Fruit fly (Drosophila melanogaster) whole organism, adult: ENCODE results near the gene CkIalpha.

ENCODE experiments used
- CG11617 ChIP-seq: fragments of 200-800 bp; sonication (Bioruptor generic); optimal IDR thresholded peaks from 2 replicates; lab custom pipeline; 2017; ENCODE audit warnings: mild to moderate bottlenecking, missing biosample characterization, missing genetic modification reagents, missing genetic modification characterization
- CG12768 ChIP-seq: fragments of 200-800 bp; sonication (Bioruptor generic); optimal IDR thresholded peaks from 2 replicates; lab custom pipeline; 2017; ENCODE audit warnings: missing biosample characterization, missing genetic modification characterization, mild to moderate bottlenecking, moderate library complexity, missing genetic modification reagents
- CG14711 ChIP-seq: fragments of 200-800 bp; sonication (Bioruptor generic); optimal IDR thresholded peaks from 2 replicates; lab custom pipeline; 2018; ENCODE audit warnings: missing biosample characterization, mild to moderate bottlenecking, missing genetic modification characterization, moderate library complexity
- CG1620 ChIP-seq: fragments of 200-800 bp; sonication (Bioruptor generic); optimal IDR thresholded peaks from 2 replicates; lab custom pipeline; 2016; ENCODE audit warnings: missing biosample characterization, missing genetic modification characterization
- CG33017 ChIP-seq: fragments of 200-800 bp; sonication (Bioruptor generic); optimal IDR thresholded peaks from 2 replicates; lab custom pipeline; 2018; ENCODE audit warnings: missing biosample characterization, mild to moderate bottlenecking, missing genetic modification characterization, moderate library complexity
- CG5204 ChIP-seq: fragments of 200-800 bp; sonication (Bioruptor generic); optimal IDR thresholded peaks from 2 replicates; lab custom pipeline; 2016; ENCODE audit warnings: missing biosample characterization, missing genetic modification characterization
- CG7045 ChIP-seq: fragments of 200-800 bp; sonication (Bioruptor generic); optimal IDR thresholded peaks from 2 replicates; lab custom pipeline; 2017; ENCODE audit warnings: missing biosample characterization, mild to moderate bottlenecking, missing genetic modification characterization
- CG7101 ChIP-seq: fragments of 200-800 bp; sonication (Bioruptor generic); optimal IDR thresholded peaks from 2 replicates; lab custom pipeline; 2018; ENCODE audit warnings: missing biosample characterization, mild to moderate bottlenecking, missing genetic modification characterization, moderate library complexity
- Clk ChIP-seq: fragments of 200-800 bp; sonication (Bioruptor generic); optimal IDR thresholded peaks from 2 replicates; lab custom pipeline; 2017; ENCODE audit warnings: missing biosample characterization, missing genetic modification characterization
- Crg-1 ChIP-seq: fragments of 200-800 bp; sonication (Bioruptor generic); optimal IDR thresholded peaks from 2 replicates; lab custom pipeline; 2016; ENCODE audit warnings: missing biosample characterization, missing genetic modification characterization
- Hr96 ChIP-seq: fragments of 200-800 bp; sonication (Bioruptor generic); optimal IDR thresholded peaks from 2 replicates; lab custom pipeline; 2016; ENCODE audit warnings: missing biosample characterization, missing genetic modification characterization
- Mnt ChIP-seq: fragments of 200-800 bp; sonication (Bioruptor generic); optimal IDR thresholded peaks from 2 replicates; lab custom pipeline; 2016; ENCODE audit warnings: missing biosample characterization, mild to moderate bottlenecking, missing genetic modification characterization
- bab1 ChIP-seq: fragments of 200-800 bp; sonication (Bioruptor generic); optimal IDR thresholded peaks from 3 replicates; lab custom pipeline; 2019; ENCODE audit warnings: missing biosample characterization, mild to moderate bottlenecking, missing genetic modification characterization, moderate library complexity
- cic ChIP-seq: fragments of 200-800 bp; sonication (Bioruptor generic); optimal IDR thresholded peaks from 2 replicates; lab custom pipeline; 2017; ENCODE audit warnings: missing biosample characterization, mild to moderate bottlenecking, missing genetic modification characterization, moderate library complexity
- cnc ChIP-seq, 2 experiments: fragments of >200 bp; optimal IDR thresholded peaks; 2 replicates each; lab custom pipeline; 2017
- kay ChIP-seq: fragments of 200-800 bp; sonication (Bioruptor generic); peaks from one replicate; lab custom pipeline; 2016; ENCODE audit warnings: missing biosample characterization, missing genetic modification characterization, borderline replicate concordance
- ovo ChIP-seq: fragments of 200-800 bp; sonication (Bioruptor generic); optimal IDR thresholded peaks from 2 replicates; lab custom pipeline; 2016; ENCODE audit warnings: missing biosample characterization, missing genetic modification characterization
- pad ChIP-seq: fragments of 200-800 bp; sonication (Bioruptor generic); optimal IDR thresholded peaks from 3 replicates; lab custom pipeline; 2017; ENCODE audit warnings: missing biosample characterization, missing genetic modification characterization, mild to moderate bottlenecking, moderate library complexity, missing genetic modification reagents
- tj ChIP-seq: fragments of 200-800 bp; sonication (Bioruptor generic); optimal IDR thresholded peaks from 3 replicates; lab custom pipeline; 2017; ENCODE audit warnings: missing biosample characterization, mild to moderate bottlenecking, missing genetic modification characterization, moderate library complexity
- toe ChIP-seq: fragments of 200-800 bp; sonication (Bioruptor generic); optimal IDR thresholded peaks from 2 replicates; lab custom pipeline; 2016; ENCODE audit warnings: missing biosample characterization, missing genetic modification characterization

The CkIalpha gene

DNA sequence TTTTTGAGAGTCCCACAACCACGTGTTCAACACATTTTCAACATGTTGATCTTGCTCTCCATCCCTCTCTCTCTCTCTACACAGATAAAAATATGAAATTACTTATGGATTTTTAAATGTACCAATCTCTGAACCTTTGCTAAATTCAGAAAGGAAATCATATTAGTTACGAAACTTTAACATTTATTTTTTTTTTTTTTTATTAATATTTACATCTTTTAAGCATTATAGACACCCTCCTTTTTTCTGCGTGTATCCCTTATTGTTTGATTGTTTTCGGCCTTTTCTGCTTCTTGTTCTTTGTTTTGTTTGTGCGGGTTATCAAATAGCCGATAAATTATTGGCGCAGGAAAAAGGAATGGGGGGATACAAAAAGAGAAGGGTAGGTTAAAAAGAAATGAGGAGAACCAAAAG, 13.1 kb downstream of the CkIalpha start:
- TF ChIP-seq CG1620 (GFP tag; lab: Kevin White, UChicago) (peak; percentile 63), CG14711 (peak; percentile 93), CG33017 (tag; lab: Kevin White, UChicago) (peak; percentile 87), cic (GFP tag; lab: Kevin White, UChicago) (peak; percentile 20), toe (GFP tag; lab: Kevin White, UChicago) (no peak), CG7101 (tag; lab: Kevin White, UChicago) (peak; percentile 95), Crg-1 (peak; percentile 70), pad (GFP tag; lab: Kevin White, UChicago) (peak; percentile 81), CG12768 (peak; percentile 65), kay (GFP tag; lab: Kevin White, UChicago) (peak; percentile 64), cnc (optimal IDR thresholded peaks at IDR 0.05; lab: Kevin White, UChicago) (no peak), CG5204 (peak; percentile 33), Clk (GFP tag; lab: Kevin White, UChicago) (no peak), CG11617 (GFP tag; lab: Kevin White, UChicago) (peak; percentile 84), ovo (GFP tag; lab: Kevin White, UChicago) (no peak), tj (GFP tag; lab: Kevin White, UChicago) (no peak), Mnt (GFP tag; lab: Kevin White, UChicago) (peak; percentile 79), bab1 (GFP tag; lab: Kevin White, UChicago) (peak; percentile 91), CG7045 (GFP tag; lab: Kevin White, UChicago) (peak; percentile 68), Hr96 (peak; percentile 53)

DNA sequence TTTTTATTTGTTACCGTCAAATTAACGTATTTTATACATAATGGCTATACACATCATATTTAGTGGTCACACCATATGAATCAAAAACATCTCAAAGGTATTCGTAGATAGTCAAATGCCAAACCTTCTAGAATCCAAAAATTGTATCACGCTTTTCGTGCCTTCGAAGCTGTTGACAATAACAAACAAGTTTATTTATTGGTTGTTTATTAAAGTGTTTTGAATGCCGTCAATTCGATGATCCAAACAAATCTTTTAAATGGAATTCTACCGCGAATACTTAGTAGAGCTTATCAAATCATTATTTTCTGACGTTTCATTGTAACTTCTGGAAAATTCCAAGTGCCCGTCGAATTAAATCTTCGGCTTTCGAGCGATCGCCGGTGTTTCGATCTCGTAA, 13.6 kb downstream of the CkIalpha start:
- TF ChIP-seq CG14711 (no peak), CG7101 (tag; lab: Kevin White, UChicago) (no peak), CG7045 (GFP tag; lab: Kevin White, UChicago) (no peak), Mnt (GFP tag; lab: Kevin White, UChicago) (no peak), CG1620 (GFP tag; lab: Kevin White, UChicago) (no peak), CG33017 (tag; lab: Kevin White, UChicago) (no peak), CG12768 (no peak), tj (GFP tag; lab: Kevin White, UChicago) (no peak), kay (GFP tag; lab: Kevin White, UChicago) (no peak), pad (GFP tag; lab: Kevin White, UChicago) (no peak), CG5204 (no peak), ovo (GFP tag; lab: Kevin White, UChicago) (no peak), bab1 (GFP tag; lab: Kevin White, UChicago) (no peak), Hr96 (no peak), cnc (optimal IDR thresholded peaks at IDR 0.05; lab: Kevin White, UChicago) (no peak), toe (GFP tag; lab: Kevin White, UChicago) (no peak), Crg-1 (no peak), cic (GFP tag; lab: Kevin White, UChicago) (no peak), Clk (GFP tag; lab: Kevin White, UChicago) (no peak), CG11617 (GFP tag; lab: Kevin White, UChicago) (no peak)

DNA sequence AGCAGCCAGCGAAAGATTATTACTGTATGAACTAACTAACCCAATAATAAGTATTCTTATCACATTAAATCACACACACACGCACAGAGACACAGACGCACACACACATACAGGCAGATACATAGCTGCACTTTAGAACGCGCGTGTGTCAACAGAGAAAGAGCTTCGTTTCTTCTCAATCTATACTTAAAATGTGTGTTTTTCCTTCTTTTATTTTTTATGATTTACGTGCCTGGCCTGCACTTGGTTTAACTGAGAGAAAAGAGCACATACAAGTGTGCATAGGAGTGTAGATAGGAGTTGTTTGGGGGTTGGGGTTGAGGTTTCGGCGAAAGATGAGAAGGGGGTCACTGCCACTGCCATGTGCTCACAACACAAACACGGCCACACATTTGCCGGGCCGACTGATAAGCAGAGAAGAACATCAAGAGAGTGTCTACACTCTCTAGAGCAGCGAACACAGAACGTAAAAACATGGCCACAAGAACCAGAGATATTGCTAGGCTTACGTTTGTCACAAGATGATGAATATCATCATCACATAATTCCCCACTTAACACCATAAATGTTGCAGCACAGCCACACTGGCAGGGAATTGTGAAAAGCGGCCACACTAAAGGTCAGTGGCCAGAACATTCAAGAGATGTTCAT, 14.3 kb downstream of the CkIalpha start:
- TF ChIP-seq CG1620 (GFP tag; lab: Kevin White, UChicago) (no peak), ovo (GFP tag; lab: Kevin White, UChicago) (peak; percentile 46), CG11617 (GFP tag; lab: Kevin White, UChicago) (peak; percentile 9), bab1 (GFP tag; lab: Kevin White, UChicago) (peak; percentile 3), CG7045 (GFP tag; lab: Kevin White, UChicago) (no peak), Clk (GFP tag; lab: Kevin White, UChicago) (peak; percentile 12), CG7101 (tag; lab: Kevin White, UChicago) (peak; percentile 26), kay (GFP tag; lab: Kevin White, UChicago) (peak; percentile 87), CG12768 (peak; percentile 27), toe (GFP tag; lab: Kevin White, UChicago) (no peak), Hr96 (no peak), tj (GFP tag; lab: Kevin White, UChicago) (no peak), CG5204 (no peak), CG33017 (tag; lab: Kevin White, UChicago) (peak; percentile 2), Mnt (GFP tag; lab: Kevin White, UChicago) (peak; percentile 94), Crg-1 (no peak), CG14711 (no peak), cic (GFP tag; lab: Kevin White, UChicago) (peak; percentile 75), pad (GFP tag; lab: Kevin White, UChicago) (peak; percentile 9)

dm6 chrX:12668723-12669122, 15.3 kb downstream of the CkIalpha start:
- TF ChIP-seq Crg-1: no peak
- TF ChIP-seq cic (GFP tag; lab: Kevin White, UChicago): peak; percentile 19
- TF ChIP-seq Clk (GFP tag; lab: Kevin White, UChicago): no peak

- no peak for TF ChIP-seq Mnt (GFP tag; lab: Kevin White, UChicago)
- TF ChIP-seq CG11617 (GFP tag; lab: Kevin White, UChicago): no peak
- no peak for TF ChIP-seq CG7045 (GFP tag; lab: Kevin White, UChicago)
- no peak for TF ChIP-seq Crg-1
- TF ChIP-seq pad (GFP tag; lab: Kevin White, UChicago): peak; percentile 87
- TF ChIP-seq cic (GFP tag; lab: Kevin White, UChicago): no peak
- peak; percentile 79 for TF ChIP-seq bab1 (GFP tag; lab: Kevin White, UChicago)
- TF ChIP-seq CG12768: no peak
- no peak for TF ChIP-seq Hr96
- no peak for TF ChIP-seq cnc (optimal IDR thresholded peaks at IDR 0.05; lab: Kevin White, UChicago)
- peak; percentile 45 for TF ChIP-seq CG14711
- peak; percentile 59 for TF ChIP-seq CG7101 (tag; lab: Kevin White, UChicago)
- TF ChIP-seq kay (GFP tag; lab: Kevin White, UChicago): no peak
- TF ChIP-seq CG1620 (GFP tag; lab: Kevin White, UChicago): no peak
- TF ChIP-seq ovo (GFP tag; lab: Kevin White, UChicago): peak; percentile 27
- TF ChIP-seq CG5204: no peak
Observed at dm6 chrX:12669659-12670488, 16.4 kb downstream of the CkIalpha start.
